Worm (Caenorhabditis elegans): ENCODE results near the gene ncs-1.
A peak's percentile ranks its signal among the peaks of the same experiment; 100 is the strongest.

Gene ncs-1

DNA sequence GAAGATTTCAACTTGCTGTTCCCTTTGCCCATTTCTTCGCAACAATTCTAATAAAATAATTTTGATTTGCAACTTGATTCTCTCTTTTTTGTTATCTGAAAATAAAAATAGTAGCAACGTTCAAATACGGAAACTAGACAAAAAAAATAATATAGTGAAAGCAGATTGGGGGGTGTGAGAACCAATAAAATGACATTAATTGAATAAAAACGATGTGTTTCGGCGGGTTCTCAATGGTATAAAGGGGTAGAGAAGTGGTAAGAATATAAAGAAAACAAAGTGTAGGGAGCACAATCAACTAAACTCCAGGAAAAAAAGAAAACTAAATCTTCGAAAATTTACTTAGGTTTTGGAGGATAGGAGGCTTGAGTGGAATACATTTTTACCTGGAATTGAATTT lies at the start of gene ncs-1:
Gene ncs-1, minus strand, starts transcription at position 101 of the 400 bp plus-strand sequence.
- no peak for TF ChIP-seq pqm-1 (tag; optimal IDR thresholded peaks at IDR 0.05)
- no peak for TF ChIP-seq Y22D7AL.16 (tag; optimal IDR thresholded peaks at IDR 0.05)
- no peak for TF ChIP-seq hlh-15 (tag; optimal IDR thresholded peaks at IDR 0.05)
- TF ChIP-seq K09A11.1 (tag; optimal IDR thresholded peaks at IDR 0.05; ENCODE audit: insufficient read depth): no peak
- TF ChIP-seq pat-9 (tag; optimal IDR thresholded peaks at IDR 0.05): no peak
- no peak for TF ChIP-seq unc-86 (tag; optimal IDR thresholded peaks at IDR 0.05)
- TF ChIP-seq fkh-6 (tag; optimal IDR thresholded peaks at IDR 0.05): no peak
- no peak for TF ChIP-seq ama-1 (optimal IDR thresholded peaks at IDR 0.05)
- TF ChIP-seq syd-9 (tag; optimal IDR thresholded peaks at IDR 0.05): no peak
- TF ChIP-seq ceh-9 (tag; optimal IDR thresholded peaks at IDR 0.05): no peak
- no peak for TF ChIP-seq zip-5 (tag; optimal IDR thresholded peaks at IDR 0.05)
- no peak for TF ChIP-seq ets-4 (tag; optimal IDR thresholded peaks at IDR 0.05)
- no peak for TF ChIP-seq fkh-10 (GFP tag; optimal IDR thresholded peaks at IDR 0.05)
- no peak for TF ChIP-seq lim-6 (tag; optimal IDR thresholded peaks at IDR 0.05)
- no peak for TF ChIP-seq tbx-2 (tag; optimal IDR thresholded peaks at IDR 0.05)
- TF ChIP-seq unc-3 (GFP tag; conservative IDR thresholded peaks at IDR 0.05): no peak
- TF ChIP-seq unc-3 (tag; optimal IDR thresholded peaks at IDR 0.05): no peak
- TF ChIP-seq tbx-7 (tag; optimal IDR thresholded peaks at IDR 0.05): no peak
- TF ChIP-seq ceh-19 (GFP tag; optimal IDR thresholded peaks at IDR 0.05): no peak
- no peak for TF ChIP-seq pros-1 (tag; optimal IDR thresholded peaks at IDR 0.05)
- TF ChIP-seq ceh-6 (GFP tag; optimal IDR thresholded peaks at IDR 0.05): no peak

DNA sequence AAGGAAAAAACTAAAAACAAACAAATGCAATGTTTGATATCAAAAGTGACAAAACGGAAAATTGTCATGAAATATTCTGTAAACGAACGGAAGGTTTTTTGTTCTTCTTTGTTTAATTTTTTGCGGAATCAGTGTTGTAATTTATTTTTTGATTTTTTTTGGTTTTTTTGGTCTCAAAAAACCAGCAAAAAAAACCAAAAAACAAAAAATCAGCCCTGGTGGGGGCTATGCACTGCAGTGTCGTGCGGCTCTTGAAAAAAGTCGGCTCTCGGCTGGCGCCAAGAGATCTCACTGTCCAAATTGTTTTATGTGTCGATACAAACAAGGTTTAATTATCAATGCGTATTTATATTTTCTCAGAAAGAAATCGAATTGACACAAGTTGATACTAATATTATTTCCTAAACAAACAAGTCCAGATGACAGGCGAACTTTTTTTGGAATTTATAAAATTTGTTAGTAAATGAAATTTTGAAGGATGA lies 49.4 kb upstream of the ncs-1 start:
- TF ChIP-seq ttx-3 (tag; optimal IDR thresholded peaks at IDR 0.05) (no peak), ceh-22 (tag; optimal IDR thresholded peaks at IDR 0.05) (no peak), nfya-1 (tag; optimal IDR thresholded peaks at IDR 0.05) (no peak), nhr-11 (tag; optimal IDR thresholded peaks at IDR 0.05) (no peak), ceh-24 (tag; optimal IDR thresholded peaks at IDR 0.05) (no peak), tbx-7 (tag; optimal IDR thresholded peaks at IDR 0.05) (no peak), C08G9.2 (tag; optimal IDR thresholded peaks at IDR 0.05) (no peak), unc-3 (GFP tag; conservative IDR thresholded peaks at IDR 0.05) (no peak), unc-3 (tag; optimal IDR thresholded peaks at IDR 0.05) (no peak), dve-1 (tag; optimal IDR thresholded peaks at IDR 0.05) (no peak), ztf-16 (tag; optimal IDR thresholded peaks at IDR 0.05) (no peak), lim-6 (tag; optimal IDR thresholded peaks at IDR 0.05) (no peak), ceh-19 (GFP tag; optimal IDR thresholded peaks at IDR 0.05) (no peak), hlh-6 (tag; optimal IDR thresholded peaks at IDR 0.05) (no peak), hlh-15 (tag; optimal IDR thresholded peaks at IDR 0.05) (no peak), unc-55 (GFP tag; optimal IDR thresholded peaks at IDR 0.05) (no peak)

ce11 chrX:1010627-1011452 lies 47.8 kb upstream of the ncs-1 start:
- TF ChIP-seq F13H6.1 (tag; optimal IDR thresholded peaks at IDR 0.05): no peak
- no peak for TF ChIP-seq unc-42 (tag; optimal IDR thresholded peaks at IDR 0.05)
- TF ChIP-seq hlh-8 (tag; optimal IDR thresholded peaks at IDR 0.05): no peak
- no peak for TF ChIP-seq pag-3 (tag; optimal IDR thresholded peaks at IDR 0.05; ENCODE audit: borderline replicate concordance)
- no peak for TF ChIP-seq dmd-4 (tag; optimal IDR thresholded peaks at IDR 0.05; ENCODE audit: borderline replicate concordance)
- TF ChIP-seq ceh-31 (tag; optimal IDR thresholded peaks at IDR 0.05): no peak
- no peak for TF ChIP-seq ceh-19 (GFP tag; optimal IDR thresholded peaks at IDR 0.05)
- TF ChIP-seq ets-4 (tag; optimal IDR thresholded peaks at IDR 0.05): no peak
- TF ChIP-seq ceh-45 (GFP tag; IDR thresholded peaks at IDR 0.05): 0 out of 2 replicates have a peak, but pooled peaks have one; percentile 21
- no peak for TF ChIP-seq odd-2 (tag; optimal IDR thresholded peaks at IDR 0.05)
- TF ChIP-seq tbx-2 (tag; optimal IDR thresholded peaks at IDR 0.05): no peak
- no peak for TF ChIP-seq ama-1 (optimal IDR thresholded peaks at IDR 0.05)
- TF ChIP-seq lin-11 (tag; optimal IDR thresholded peaks at IDR 0.05): no peak
- TF ChIP-seq pat-9 (tag; optimal IDR thresholded peaks at IDR 0.05): no peak
- TF ChIP-seq elt-4 (tag; optimal IDR thresholded peaks at IDR 0.05): no peak
- TF ChIP-seq elt-2 (tag; optimal IDR thresholded peaks at IDR 0.05): peak; percentile 79
- no peak for TF ChIP-seq eyg-1 (tag; optimal IDR thresholded peaks at IDR 0.05)
- TF ChIP-seq K09A11.1 (tag; optimal IDR thresholded peaks at IDR 0.05; ENCODE audit: insufficient read depth): no peak
- peak; percentile 61 for TF ChIP-seq hlh-30 (tag; optimal IDR thresholded peaks at IDR 0.05; ENCODE audit: insufficient read depth)
- no peak for TF ChIP-seq ztf-16 (tag; optimal IDR thresholded peaks at IDR 0.05)
- TF ChIP-seq ceh-2 (tag; optimal IDR thresholded peaks at IDR 0.05): no peak
- TF ChIP-seq hlh-15 (tag; optimal IDR thresholded peaks at IDR 0.05): no peak
